Fruit fly (Drosophila melanogaster) whole organism, wandering third instar larva: ENCODE data around the gene mwh.

ENCODE experiments used
- Abd-B ChIP-seq: fragments of >200 bp; optimal IDR thresholded peaks from 2 replicates; lab custom pipeline; 2017; ENCODE audit warnings: missing biosample characterization, missing genetic modification characterization
- CG32264 ChIP-seq: fragments of 200-800 bp; sonication (Bioruptor generic); optimal IDR thresholded peaks from 2 replicates; lab custom pipeline; 2016; ENCODE audit warnings: missing biosample characterization, missing genetic modification characterization
- CG9705 ChIP-seq: fragments of 200-800 bp; sonication (Bioruptor generic); optimal IDR thresholded peaks from 2 replicates; lab custom pipeline; 2018; ENCODE audit warnings: missing biosample characterization, mild to moderate bottlenecking, missing genetic modification characterization
- CrebA ChIP-seq: fragments of 200-800 bp; sonication (Bioruptor generic); optimal IDR thresholded peaks from 2 replicates; lab custom pipeline; 2016; ENCODE audit warnings: missing biosample characterization, mild to moderate bottlenecking, missing genetic modification characterization, borderline replicate concordance
- Dfd ChIP-seq: fragments of >200 bp; optimal IDR thresholded peaks from 2 replicates; lab custom pipeline; 2017; ENCODE audit warnings: missing biosample characterization, missing genetic modification characterization
- Dif ChIP-seq: fragments of 200-275, 200-300 bp; sonication (Bioruptor generic); optimal IDR thresholded peaks from 2 replicates; lab custom pipeline; 2018; ENCODE audit warnings: missing biosample characterization, missing genetic modification characterization; ENCODE audit not compliant: partially characterized antibody
- GATAd ChIP-seq: sonication (Bioruptor generic); optimal IDR thresholded peaks from 2 replicates; lab custom pipeline; 2016; ENCODE audit warnings: missing biosample characterization, missing genetic modification characterization
- HLH106 ChIP-seq: fragments of 200-800 bp; optimal IDR thresholded peaks from 3 replicates; lab custom pipeline; 2019; ENCODE audit warnings: missing biosample characterization, mild to moderate bottlenecking, missing genetic modification characterization, moderate library complexity
- Hnf4 ChIP-seq: fragments of 200-800 bp; sonication (Bioruptor generic); optimal IDR thresholded peaks from 2 replicates; lab custom pipeline; 2016; ENCODE audit warnings: missing biosample characterization, mild to moderate bottlenecking, missing genetic modification characterization
- Hr78 ChIP-seq: fragments of >200 bp; optimal IDR thresholded peaks from 2 replicates; lab custom pipeline; 2017; ENCODE audit warnings: missing biosample characterization, missing genetic modification characterization
- Jra ChIP-seq: sonication (Bioruptor generic); optimal IDR thresholded peaks from 2 replicates; lab custom pipeline; 2016; ENCODE audit warnings: missing biosample characterization, missing genetic modification characterization
- Mio ChIP-seq: sonication (Bioruptor generic); optimal IDR thresholded peaks from 2 replicates; lab custom pipeline; 2016; ENCODE audit warnings: missing biosample characterization, missing genetic modification characterization
- N ChIP-seq: fragments of >200 bp; optimal IDR thresholded peaks from 2 replicates; lab custom pipeline; 2018; ENCODE audit warnings: missing biosample characterization, missing external identifiers, missing genetic modification characterization
- OdsH ChIP-seq: fragments of 200-800 bp; sonication (Bioruptor generic); optimal IDR thresholded peaks from 2 replicates; lab custom pipeline; 2016; ENCODE audit warnings: missing biosample characterization, mild to moderate bottlenecking, missing genetic modification characterization
- Rel ChIP-seq, 2 experiments: fragments of 200-800 bp; sonication (Bioruptor generic) in 1 of 2; optimal IDR thresholded peaks; 2 replicates in 1 of 2; 3 replicates in 1 of 2; lab custom pipeline; 2016 to 2019; ENCODE audit warnings: mild to moderate bottlenecking in 2 of 2, missing biosample characterization in 2 of 2, missing genetic modification characterization in 2 of 2, moderate library complexity in 1 of 2
- Sp1 ChIP-seq: fragments of 200-800 bp; sonication (Bioruptor generic); optimal IDR thresholded peaks from 3 replicates; lab custom pipeline; 2019; ENCODE audit warnings: missing biosample characterization, mild to moderate bottlenecking, missing genetic modification characterization, moderate library complexity
- br ChIP-seq: fragments of 200-800 bp; sonication (Bioruptor generic); optimal IDR thresholded peaks from 2 replicates; lab custom pipeline; 2016; ENCODE audit warnings: missing biosample characterization, missing genetic modification characterization
- brk ChIP-seq: fragments of 200-800 bp; sonication (Bioruptor generic); optimal IDR thresholded peaks from 2 replicates; lab custom pipeline; 2016; ENCODE audit warnings: missing biosample characterization, mild to moderate bottlenecking, missing genetic modification characterization
- dl ChIP-seq, 2 experiments: fragments of 175-275, 200-275 bp in 1 of 2; fragments of 200-275 bp in 1 of 2; sonication (Bioruptor generic); optimal IDR thresholded peaks; lab custom pipeline; 2018; ENCODE audit warnings: mild to moderate bottlenecking in 2 of 2, missing biosample characterization in 2 of 2, missing genetic modification characterization in 2 of 2, moderate library complexity in 2 of 2; ENCODE audit not compliant: partially characterized antibody in 2 of 2, insufficient read depth in 1 of 2
- dmrt93B ChIP-seq: fragments of 200-800 bp; sonication (Bioruptor generic); optimal IDR thresholded peaks from 2 replicates; lab custom pipeline; 2018; ENCODE audit warnings: missing biosample characterization, mild to moderate bottlenecking, missing genetic modification characterization
- dsf ChIP-seq: sonication (Bioruptor generic); optimal IDR thresholded peaks from 2 replicates; lab custom pipeline; 2016; ENCODE audit warnings: missing biosample characterization, missing genetic modification characterization, borderline replicate concordance
- ey ChIP-seq: fragments of 200-800 bp; sonication (Bioruptor generic); optimal IDR thresholded peaks from 2 replicates; lab custom pipeline; 2016; ENCODE audit warnings: missing biosample characterization, missing genetic modification characterization
- foxo ChIP-seq, 2 experiments: fragments of 200-800 bp; sonication (Bioruptor generic); optimal IDR thresholded peaks; 2 replicates in 1 of 2; 3 replicates in 1 of 2; lab custom pipeline; 2016 to 2017; ENCODE audit warnings: missing biosample characterization in 2 of 2, missing genetic modification characterization in 2 of 2
- fru ChIP-seq: fragments of 200-800 bp; sonication (Bioruptor generic); optimal IDR thresholded peaks from 3 replicates; lab custom pipeline; 2016; ENCODE audit warnings: missing biosample characterization, mild to moderate bottlenecking, missing genetic modification characterization
- h ChIP-seq: fragments of 200-800 bp; sonication (Bioruptor generic); optimal IDR thresholded peaks from 3 replicates; lab custom pipeline; 2016; ENCODE audit warnings: missing biosample characterization, mild to moderate bottlenecking, missing genetic modification characterization
- jim ChIP-seq: fragments of 175-275, 200-325 bp; sonication (Bioruptor generic); optimal IDR thresholded peaks from 2 replicates; lab custom pipeline; 2016; ENCODE audit warnings: missing biosample characterization, mild to moderate bottlenecking, missing genetic modification characterization
- lola ChIP-seq: fragments of >200 bp; optimal IDR thresholded peaks from 2 replicates; lab custom pipeline; 2017; ENCODE audit warnings: missing biosample characterization, missing genetic modification characterization
- pan ChIP-seq: fragments of >200 bp; optimal IDR thresholded peaks from 2 replicates; lab custom pipeline; 2017
- psq ChIP-seq: fragments of 200-800 bp; sonication (Bioruptor generic); optimal IDR thresholded peaks from 3 replicates; lab custom pipeline; 2017; ENCODE audit warnings: missing biosample characterization, mild to moderate bottlenecking, missing genetic modification characterization, moderate library complexity
- rgr ChIP-seq: fragments of 200-800 bp; sonication (Bioruptor generic); optimal IDR thresholded peaks from 3 replicates; lab custom pipeline; 2016; ENCODE audit warnings: missing biosample characterization, mild to moderate bottlenecking, missing genetic modification characterization
- sage ChIP-seq: fragments of 200-800 bp; sonication (Bioruptor generic); optimal IDR thresholded peaks from 2 replicates; lab custom pipeline; 2016; ENCODE audit warnings: missing biosample characterization, mild to moderate bottlenecking, missing genetic modification characterization
- tai ChIP-seq: sonication (Bioruptor generic); optimal IDR thresholded peaks from 2 replicates; lab custom pipeline; 2016; ENCODE audit warnings: missing biosample characterization, missing genetic modification characterization
- woc ChIP-seq: sonication (Bioruptor generic); optimal IDR thresholded peaks from 2 replicates; lab custom pipeline; 2016; ENCODE audit warnings: missing biosample characterization, mild to moderate bottlenecking, missing genetic modification characterization

The mwh gene

DNA sequence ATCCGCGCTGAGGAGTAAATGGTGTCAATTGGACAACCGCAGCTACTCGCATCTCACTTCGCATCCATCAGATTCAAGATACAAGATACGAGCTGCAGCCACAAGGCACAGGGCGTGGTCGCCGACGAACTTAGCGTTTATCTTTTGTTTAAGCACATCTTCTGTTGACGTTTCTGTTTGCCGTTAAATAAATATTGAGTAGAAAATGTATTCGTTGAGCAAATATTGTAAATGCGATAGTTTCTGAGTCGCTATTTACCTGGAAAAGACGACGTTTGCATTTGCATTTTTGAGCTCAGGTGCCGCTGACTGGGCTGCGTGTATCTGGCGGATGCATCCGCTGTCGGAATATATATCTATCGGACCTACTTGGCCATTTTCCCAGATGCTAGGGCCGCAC, 34.3 kb upstream of the mwh start:
- no peak for TF ChIP-seq HLH106
- no peak for TF ChIP-seq Hnf4 (GFP tag; lab: Kevin White, UChicago)
- no peak for TF ChIP-seq lola
- no peak for TF ChIP-seq CG32264 (GFP tag; lab: Kevin White, UChicago)
- TF ChIP-seq jim = no peak
- no peak for TF ChIP-seq dsf
- TF ChIP-seq dl (GFP tag; optimal IDR thresholded peaks at IDR 0.05; lab: Kevin White, UChicago; ENCODE audit: insufficient read depth in 1 of 2, partially characterized antibody in 2 of 2) = no peak
- no peak for TF ChIP-seq dmrt93B
- no peak for TF ChIP-seq sage (GFP tag; lab: Kevin White, UChicago)
- TF ChIP-seq, all 38 proteins: peak for 0

DNA sequence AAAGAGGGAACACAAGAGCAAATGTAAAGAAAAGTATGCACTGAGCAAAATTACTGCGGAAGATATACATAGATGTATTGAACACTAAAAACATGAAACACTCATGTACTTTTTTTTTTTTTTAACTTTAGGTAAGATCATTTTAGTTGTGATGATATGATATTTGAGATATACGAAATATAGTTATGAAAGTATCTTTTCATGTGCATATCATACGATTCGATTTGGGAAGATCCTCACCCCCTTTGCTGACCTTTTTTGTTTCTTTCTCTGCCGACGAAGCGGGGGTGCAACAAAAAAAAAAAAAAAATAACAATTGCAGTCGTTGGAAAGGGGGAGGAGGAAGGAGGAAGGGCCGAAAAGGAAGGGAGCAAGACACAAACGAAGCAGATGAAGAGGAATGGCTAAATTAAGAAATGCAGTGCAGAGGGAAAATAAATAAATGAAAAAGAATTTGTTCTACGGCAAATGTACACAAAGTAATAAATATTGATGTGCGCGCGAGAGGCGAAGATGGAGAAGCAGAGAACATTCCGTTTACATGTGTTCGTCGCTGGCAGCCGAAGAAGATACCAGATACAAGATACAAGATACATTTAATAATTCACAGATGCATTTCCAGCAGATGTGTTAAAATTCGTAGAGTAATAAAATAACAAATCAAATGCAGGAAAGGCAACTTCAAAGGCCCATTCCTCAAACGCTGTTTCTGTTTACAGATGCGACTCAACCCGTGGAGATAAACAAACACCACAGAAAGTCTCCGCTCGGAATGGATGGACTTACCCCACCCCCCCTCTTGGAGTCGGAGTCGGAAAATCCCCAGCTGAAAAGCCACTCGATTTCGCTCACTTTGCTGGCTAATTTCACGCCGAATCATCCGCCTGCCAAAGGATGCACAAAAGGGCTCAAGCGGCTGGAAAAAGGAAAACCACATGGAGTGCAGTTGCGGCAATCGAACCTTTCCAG, 33.4 kb upstream of the mwh start:
- TF ChIP-seq OdsH (GFP tag; lab: Kevin White, UChicago) (peak; percentile 18), Mio (GFP tag; lab: Kevin White, UChicago) (no peak), CG9705 (GFP tag; lab: Kevin White, UChicago) (no peak), Jra (GFP tag; lab: Kevin White, UChicago) (no peak), Abd-B (GFP tag; lab: Kevin White, UChicago) (no peak), psq (GFP tag; lab: Kevin White, UChicago) (peak; percentile 80), jim (no peak), Sp1 (GFP tag; lab: Kevin White, UChicago) (no peak), fru (GFP tag; lab: Kevin White, UChicago) (peak; percentile 39), h (GFP tag; lab: Kevin White, UChicago) (peak; percentile 19), pan (no peak), dl (GFP tag; optimal IDR thresholded peaks at IDR 0.05; lab: Kevin White, UChicago; ENCODE audit: insufficient read depth in 1 of 2, partially characterized antibody in 2 of 2) (no peak), Hr78 (GFP tag; lab: Kevin White, UChicago) (no peak), foxo (GFP tag; optimal IDR thresholded peaks at IDR 0.05; lab: Kevin White, UChicago) (peak in 1 of 2 experiments; percentile 11), GATAd (GFP tag; lab: Kevin White, UChicago) (no peak), CrebA (no peak), ey (GFP tag; lab: Kevin White, UChicago) (peak; percentile 5), HLH106 (no peak), Hnf4 (GFP tag; lab: Kevin White, UChicago) (peak; percentile 6), Rel (GFP tag; optimal IDR thresholded peaks at IDR 0.05; lab: Kevin White, UChicago) (no peak), Rel (tag; optimal IDR thresholded peaks at IDR 0.05; lab: Kevin White, UChicago) (no peak), woc (GFP tag; lab: Kevin White, UChicago) (peak; percentile 19), CG32264 (GFP tag; lab: Kevin White, UChicago) (no peak), Dfd (GFP tag; lab: Kevin White, UChicago) (no peak), sage (GFP tag; lab: Kevin White, UChicago) (no peak), rgr (GFP tag; lab: Kevin White, UChicago) (peak; percentile 9), tai (no peak)

dm6 chr3L:1168445-1168844, 32.1 kb upstream of the mwh start:
- TF ChIP-seq Sp1 (GFP tag; lab: Kevin White, UChicago) (no peak), Abd-B (GFP tag; lab: Kevin White, UChicago) (no peak), OdsH (GFP tag; lab: Kevin White, UChicago) (no peak), pan (no peak), Mio (GFP tag; lab: Kevin White, UChicago) (no peak), Rel (GFP tag; optimal IDR thresholded peaks at IDR 0.05; lab: Kevin White, UChicago) (no peak), Rel (tag; optimal IDR thresholded peaks at IDR 0.05; lab: Kevin White, UChicago) (no peak), dsf (no peak)
- TF ChIP-seq, all 38 proteins: peak for 0

- peak; percentile 2 for TF ChIP-seq br (GFP tag; lab: Kevin White, UChicago)
- no peak for TF ChIP-seq N (GFP tag; lab: Kevin White, UChicago)
- peak; percentile 37 for TF ChIP-seq CrebA
- no peak for TF ChIP-seq sage (GFP tag; lab: Kevin White, UChicago)
- TF ChIP-seq Sp1 (GFP tag; lab: Kevin White, UChicago) = no peak
- TF ChIP-seq lola = no peak
- no peak for TF ChIP-seq dmrt93B
- no peak for TF ChIP-seq Dif
- no peak for TF ChIP-seq brk (GFP tag; lab: Kevin White, UChicago)
- no peak for TF ChIP-seq pan
- no peak for TF ChIP-seq dl (GFP tag; optimal IDR thresholded peaks at IDR 0.05; lab: Kevin White, UChicago; ENCODE audit: insufficient read depth in 1 of 2, partially characterized antibody in 2 of 2)
- no peak for TF ChIP-seq dsf
- no peak for TF ChIP-seq psq (GFP tag; lab: Kevin White, UChicago)
- TF ChIP-seq Rel (GFP tag; optimal IDR thresholded peaks at IDR 0.05; lab: Kevin White, UChicago) = no peak
- peak; percentile 9 for TF ChIP-seq Rel (tag; optimal IDR thresholded peaks at IDR 0.05; lab: Kevin White, UChicago)
Observed at dm6 chr3L:1169617-1170016, 31.0 kb upstream of the mwh start.
